Worm (Caenorhabditis elegans): ENCODE measurements around the gene F54A3.6.
A peak's percentile ranks its signal among the peaks of the same experiment; 100 is the strongest.

- no peak for TF ChIP-seq R02D3.7 (tag; optimal IDR thresholded peaks at IDR 0.05)
- TF ChIP-seq lin-39 (tag; optimal IDR thresholded peaks at IDR 0.05), result no peak
- TF ChIP-seq snpc-4 (tag; optimal IDR thresholded peaks at IDR 0.05), result no peak
- TF ChIP-seq ztf-11 (tag; optimal IDR thresholded peaks at IDR 0.05), result no peak
- TF ChIP-seq ama-1 (optimal IDR thresholded peaks at IDR 0.05), result no peak
- peak; percentile 35 for TF ChIP-seq lin-13 (GFP tag; optimal IDR thresholded peaks at IDR 0.05)
These were observed 12.4 kb downstream of the F54A3.6 start, which contains the start of gene Y59C2A.3 for ce11 chrII:2219880-2220279.
